Fruit fly (Drosophila melanogaster) whole organism, embryonic: ENCODE data around the gene CG31974.

ENCODE experiments used
- Awh ChIP-seq: fragments of 200-800 bp; sonication (Bioruptor generic); IDR thresholded peaks from 2 replicates; pipeline ENCODE4, ENCODE4 v1.3.6; 2022; ENCODE audit warnings: missing biosample characterization, missing genetic modification characterization
- CG10147 ChIP-seq: fragments of 200-800 bp; sonication (Bioruptor generic); optimal IDR thresholded peaks from 2 replicates; lab custom pipeline; 2019; ENCODE audit warnings: missing biosample characterization, mild to moderate bottlenecking, missing genetic modification characterization, moderate library complexity
- CG11695 ChIP-seq: fragments of 200-800 bp; sonication (Bioruptor generic); IDR thresholded peaks from 3 replicates; pipeline ENCODE4 v1.3.6; 2022; ENCODE audit warnings: missing biosample characterization, missing genetic modification characterization
- CG12071 ChIP-seq: fragments of 200-800 bp; sonication (Bioruptor generic); optimal IDR thresholded peaks from 3 replicates; lab custom pipeline; 2018; ENCODE audit warnings: missing biosample characterization, mild to moderate bottlenecking, missing genetic modification characterization
- CG12104 ChIP-seq: fragments of 200-800 bp; sonication (Bioruptor generic); optimal IDR thresholded peaks from 3 replicates; lab custom pipeline; 2016; ENCODE audit warnings: missing biosample characterization, missing genetic modification characterization
- CG12219 ChIP-seq: fragments of 200-800 bp; sonication (Bioruptor generic); optimal IDR thresholded peaks from 3 replicates; lab custom pipeline; 2018; ENCODE audit warnings: missing biosample characterization, mild to moderate bottlenecking, missing genetic modification characterization
- CG12659 ChIP-seq: fragments of 200-800 bp; sonication (Bioruptor generic); optimal IDR thresholded peaks from 3 replicates; lab custom pipeline; 2017; ENCODE audit warnings: mild to moderate bottlenecking, missing biosample characterization, missing genetic modification reagents, missing genetic modification characterization
- CG13123 ChIP-seq: fragments of 200-800 bp; sonication (Bioruptor generic); optimal IDR thresholded peaks from 2 replicates; lab custom pipeline; 2016; ENCODE audit warnings: missing biosample characterization, missing genetic modification characterization
- CG18619 ChIP-seq: fragments of 200-800 bp; sonication (Bioruptor generic); optimal IDR thresholded peaks from 3 replicates; lab custom pipeline; 2017; ENCODE audit warnings: missing biosample characterization, mild to moderate bottlenecking, missing genetic modification characterization
- CG2202 ChIP-seq: fragments of 200-800 bp; sonication (Bioruptor generic); optimal IDR thresholded peaks from 2 replicates; lab custom pipeline; 2018; ENCODE audit warnings: missing biosample characterization, mild to moderate bottlenecking, missing genetic modification characterization
- CG2875 ChIP-seq: fragments of 200-800 bp; sonication (Bioruptor generic); optimal IDR thresholded peaks from 2 replicates; lab custom pipeline; 2017; ENCODE audit warnings: missing biosample characterization, mild to moderate bottlenecking, missing genetic modification characterization, missing genetic modification reagents
- CG33213 ChIP-seq: fragments of 200-800 bp; sonication (Bioruptor generic); optimal IDR thresholded peaks from 3 replicates; lab custom pipeline; 2016; ENCODE audit warnings: missing biosample characterization, missing genetic modification characterization
- CG3407 ChIP-seq: fragments of 200-800 bp; sonication (Bioruptor generic); optimal IDR thresholded peaks from 2 replicates; lab custom pipeline; 2018; ENCODE audit warnings: missing biosample characterization, mild to moderate bottlenecking, missing genetic modification characterization
- CG34376 ChIP-seq: fragments of 200-800 bp; sonication (Bioruptor generic); optimal IDR thresholded peaks from 2 replicates; lab custom pipeline; 2018; ENCODE audit warnings: missing biosample characterization, mild to moderate bottlenecking, missing genetic modification characterization
- CG6813 ChIP-seq: fragments of 200-800 bp; sonication (Bioruptor generic); optimal IDR thresholded peaks from 2 replicates; lab custom pipeline; 2017; ENCODE audit warnings: missing biosample characterization, missing genetic modification characterization, mild to moderate bottlenecking, moderate library complexity, missing genetic modification reagents
- CG8478 ChIP-seq: fragments of >200 bp; optimal IDR thresholded peaks from 2 replicates; lab custom pipeline; 2018
- CoRest ChIP-seq: fragments of 200-800 bp; sonication (Bioruptor generic); optimal IDR thresholded peaks from 3 replicates; lab custom pipeline; 2018; ENCODE audit warnings: missing biosample characterization, mild to moderate bottlenecking, missing genetic modification characterization, moderate library complexity
- Kr ChIP-seq: fragments of 200-800 bp; sonication (Bioruptor generic); optimal IDR thresholded peaks from 2 replicates; lab custom pipeline; 2017; ENCODE audit warnings: missing biosample characterization, mild to moderate bottlenecking, missing genetic modification characterization
- MTF-1 ChIP-seq: fragments of 200-800 bp; sonication (Bioruptor generic); optimal IDR thresholded peaks from 2 replicates; lab custom pipeline; 2018; ENCODE audit warnings: missing biosample characterization, mild to moderate bottlenecking, missing genetic modification characterization, borderline replicate concordance
- Mad ChIP-seq: fragments of 200-800 bp; sonication (Bioruptor generic); optimal IDR thresholded peaks from 2 replicates; lab custom pipeline; 2016; ENCODE audit warnings: missing biosample characterization, missing genetic modification characterization
- Nf-YB ChIP-seq: fragments of 200-800 bp; sonication (Bioruptor generic); optimal IDR thresholded peaks from 3 replicates; lab custom pipeline; 2019; ENCODE audit warnings: missing biosample characterization, mild to moderate bottlenecking, missing genetic modification characterization, moderate library complexity
- Nf-YC ChIP-seq: fragments of 200-800 bp; optimal IDR thresholded peaks from 3 replicates; lab custom pipeline; 2019; ENCODE audit warnings: missing biosample characterization, mild to moderate bottlenecking, missing genetic modification characterization, moderate library complexity
- Side ChIP-seq: fragments of 200-800 bp; sonication (Bioruptor generic); optimal IDR thresholded peaks from 2 replicates; lab custom pipeline; 2016; ENCODE audit warnings: missing biosample characterization, missing genetic modification characterization
- Spps ChIP-seq: fragments of 200-800 bp; sonication (Bioruptor generic); optimal IDR thresholded peaks from 2 replicates; lab custom pipeline; 2018; ENCODE audit warnings: missing biosample characterization, mild to moderate bottlenecking, missing genetic modification characterization
- Taf1 ChIP-seq: fragments of 200-800 bp; sonication (Bioruptor generic); IDR thresholded peaks from 2 replicates; pipeline ENCODE4 v1.3.6; 2022; ENCODE audit warnings: missing biosample characterization, missing genetic modification characterization
- Xbp1 ChIP-seq: fragments of 200-800 bp; sonication (Bioruptor generic); optimal IDR thresholded peaks from 3 replicates; lab custom pipeline; 2016; ENCODE audit warnings: missing biosample characterization, mild to moderate bottlenecking, missing genetic modification characterization
- ato ChIP-seq: fragments of 200-800 bp; sonication (Bioruptor generic); IDR thresholded peaks from 2 replicates; pipeline ENCODE4 v1.3.6; 2022; ENCODE audit warnings: missing biosample characterization, missing genetic modification characterization; ENCODE audit not compliant: partially characterized antibody
- bowl ChIP-seq: fragments of 200-800 bp; sonication (Bioruptor generic); IDR thresholded peaks from 2 replicates; pipeline ENCODE4 v1.3.6; 2022; ENCODE audit warnings: missing biosample characterization, missing genetic modification characterization
- chm ChIP-seq: fragments of 200-800 bp; sonication (Bioruptor generic); IDR thresholded peaks from 2 replicates; pipeline ENCODE4 v1.3.6; 2022; ENCODE audit warnings: missing biosample characterization, missing genetic modification characterization
- crc ChIP-seq: fragments of 200-800 bp; sonication (Bioruptor generic); optimal IDR thresholded peaks from 2 replicates; lab custom pipeline; 2016; ENCODE audit warnings: missing biosample characterization, missing genetic modification characterization
- croc ChIP-seq: fragments of 200-800 bp; sonication (Bioruptor generic); conservative IDR thresholded peaks from 3 replicates; pipeline ENCODE4 v1.3.6; 2022; ENCODE audit warnings: missing biosample characterization, missing genetic modification characterization
- crp ChIP-seq, 2 experiments: fragments of 200-800 bp; sonication (Bioruptor generic); optimal IDR thresholded peaks; 2 replicates in 1 of 2; 3 replicates in 1 of 2; lab custom pipeline; 2017; ENCODE audit warnings: missing biosample characterization in 2 of 2, missing genetic modification characterization in 2 of 2, mild to moderate bottlenecking in 1 of 2, moderate library complexity in 1 of 2
- dan ChIP-seq: fragments of 200-800 bp; sonication (Bioruptor generic); IDR thresholded peaks from 2 replicates; pipeline ENCODE4 v1.3.6; 2022; ENCODE audit warnings: missing biosample characterization, missing genetic modification characterization
- esg ChIP-seq: fragments of 200-800 bp; sonication (Bioruptor generic); conservative IDR thresholded peaks from 2 replicates; pipeline ENCODE4 v1.3.6; 2022; ENCODE audit warnings: missing biosample characterization, missing genetic modification characterization
- ewg ChIP-seq: fragments of 200-800 bp; sonication (Bioruptor generic); optimal IDR thresholded peaks from 3 replicates; lab custom pipeline; 2017; ENCODE audit warnings: mild to moderate bottlenecking, missing biosample characterization, missing genetic modification reagents, missing genetic modification characterization
- exex ChIP-seq: fragments of 200-800 bp; sonication (Bioruptor generic); optimal IDR thresholded peaks from 4 replicates; lab custom pipeline; 2018; ENCODE audit warnings: missing biosample characterization, mild to moderate bottlenecking, missing genetic modification characterization, moderate library complexity
- fru ChIP-seq: fragments of >200 bp; optimal IDR thresholded peaks from 2 replicates; lab custom pipeline; 2017
- gcm2 ChIP-seq: fragments of 200-800 bp; sonication (Bioruptor generic); optimal IDR thresholded peaks from 2 replicates; lab custom pipeline; 2016; ENCODE audit warnings: missing biosample characterization, missing genetic modification characterization
- grau ChIP-seq: fragments of 200-800 bp; optimal IDR thresholded peaks from 3 replicates; lab custom pipeline; 2019; ENCODE audit warnings: missing biosample characterization, mild to moderate bottlenecking, missing genetic modification characterization, moderate library complexity
- hkb ChIP-seq, 2 experiments: fragments of 200-800 bp in 1 of 2; fragments of >200 bp in 1 of 2; sonication (Bioruptor generic) in 1 of 2; IDR thresholded peaks in 1 of 2; optimal IDR thresholded peaks in 1 of 2; 2 replicates each; pipeline versions ENCODE4 v1.3.6 to Lab custom; 2017 to 2022; ENCODE audit warnings: missing biosample characterization in 1 of 2, missing genetic modification characterization in 1 of 2
- insv ChIP-seq, 2 experiments: fragments of 200-800 bp; sonication (Bioruptor generic); optimal IDR thresholded peaks; 3 replicates each; lab custom pipeline; 2016 to 2018; ENCODE audit warnings: missing biosample characterization in 2 of 2, missing genetic modification characterization in 2 of 2
- jumu ChIP-seq: fragments of 200-800 bp; sonication (Bioruptor generic); optimal IDR thresholded peaks from 3 replicates; lab custom pipeline; 2016; ENCODE audit warnings: missing biosample characterization, missing genetic modification characterization
- pzg ChIP-seq: fragments of 200-800 bp; sonication (Bioruptor generic); optimal IDR thresholded peaks from 3 replicates; lab custom pipeline; 2018; ENCODE audit warnings: missing biosample characterization, mild to moderate bottlenecking, missing genetic modification characterization, moderate library complexity
- ro ChIP-seq: fragments of 200-800 bp; sonication (Bioruptor generic); IDR thresholded peaks from 2 replicates; pipeline ENCODE4 v1.3.6; 2022; ENCODE audit warnings: missing biosample characterization, missing genetic modification characterization
- salm ChIP-seq: fragments of 200-800 bp; sonication (Bioruptor generic); optimal IDR thresholded peaks from 2 replicates; lab custom pipeline; 2018; ENCODE audit warnings: missing biosample characterization, mild to moderate bottlenecking, missing genetic modification characterization
- sd ChIP-seq: fragments of 200-800 bp; sonication (Bioruptor generic); optimal IDR thresholded peaks from 3 replicates; lab custom pipeline; 2018; ENCODE audit warnings: missing biosample characterization, mild to moderate bottlenecking, missing genetic modification characterization, moderate library complexity
- wek ChIP-seq: fragments of 200-800 bp; sonication (Bioruptor generic); optimal IDR thresholded peaks from 3 replicates; lab custom pipeline; 2018; ENCODE audit warnings: missing biosample characterization, mild to moderate bottlenecking, missing genetic modification characterization, moderate library complexity
- zen2 ChIP-seq: fragments of 200-800 bp; sonication (Bioruptor generic); IDR thresholded peaks from 3 replicates; pipeline ENCODE4 v1.3.6; 2022; ENCODE audit warnings: missing biosample characterization, missing genetic modification characterization; ENCODE audit not compliant: partially characterized antibody

CG31974 gene

DNA sequence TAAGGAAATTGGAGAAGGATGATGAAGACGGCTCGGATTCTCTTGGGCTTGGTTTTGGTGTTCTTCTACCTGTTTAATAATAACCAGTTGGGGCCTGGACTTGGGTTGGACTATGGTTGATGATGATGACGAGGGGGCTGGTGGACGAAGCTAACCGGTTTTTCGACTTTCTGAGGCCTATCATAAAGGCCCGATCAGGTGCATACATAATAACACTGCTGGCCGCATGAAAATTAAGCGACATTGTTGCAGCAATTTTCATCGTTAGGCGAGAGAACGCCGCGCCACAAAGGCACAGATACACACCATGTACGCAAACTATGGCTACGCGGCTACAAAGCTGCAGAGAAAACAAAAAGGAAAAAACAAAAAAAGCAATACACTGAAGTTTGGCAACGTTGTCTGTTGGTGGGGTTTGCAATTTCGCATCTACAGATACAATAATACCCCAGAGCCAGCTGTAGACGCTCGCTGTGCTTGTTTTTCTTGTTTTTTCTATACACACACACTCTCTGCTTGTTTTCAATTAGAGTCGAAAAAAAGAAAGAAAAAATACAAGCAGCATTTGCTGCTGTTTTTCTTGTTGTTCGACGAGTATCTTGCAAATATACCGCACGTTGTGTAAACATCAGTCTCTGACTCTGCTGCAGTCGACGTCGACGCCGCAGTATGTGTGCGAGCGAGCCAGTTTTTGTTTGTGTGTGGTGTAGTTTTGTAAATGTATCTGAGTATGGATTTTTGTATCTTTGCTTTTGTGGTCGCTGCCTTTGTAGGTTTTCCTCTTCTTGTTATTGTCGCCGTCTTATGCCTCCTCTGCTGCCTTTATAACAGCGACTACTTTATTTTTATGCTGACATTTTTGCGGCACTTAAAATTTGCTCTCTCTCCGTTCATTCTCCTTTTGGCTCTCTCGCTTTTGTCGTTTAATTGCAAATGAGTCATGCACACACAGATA, 23.5 kb upstream of the CG31974 start (continued):
- peak; percentile 49 for TF ChIP-seq CG12104 (GFP tag; lab: Kevin White, UChicago)
- peak; percentile 97 for TF ChIP-seq CG34376 (GFP tag; lab: Kevin White, UChicago)
- no peak for TF ChIP-seq Awh (GFP tag; lab: Robert Waterston, UW)
- TF ChIP-seq chm (GFP tag; lab: Robert Waterston, UW), result no peak
- peak in 1 of 2 experiments; percentile 72 for TF ChIP-seq insv (GFP tag; optimal IDR thresholded peaks at IDR 0.05; lab: Kevin White, UChicago)
- TF ChIP-seq fru, result no peak
- peak; percentile 82 for TF ChIP-seq exex
- peak; percentile 68 for TF ChIP-seq gcm2
- TF ChIP-seq CoRest (tag; lab: Kevin White, UChicago), result peak; percentile 57
- TF ChIP-seq wek (GFP tag; lab: Kevin White, UChicago), result peak; percentile 67
- peak; percentile 36 for TF ChIP-seq Nf-YB (GFP tag; lab: Kevin White, UChicago)
- TF ChIP-seq Spps (tag; lab: Kevin White, UChicago), result peak; percentile 57
- peak; percentile 84 for TF ChIP-seq sd (tag; lab: Kevin White, UChicago)
- peak; percentile 87 for TF ChIP-seq Kr (GFP tag; lab: Kevin White, UChicago)
- peak; percentile 91 for TF ChIP-seq CG6813
- no peak for TF ChIP-seq Taf1 (GFP tag; lab: Robert Waterston, UW)
- TF ChIP-seq salm (tag; lab: Kevin White, UChicago), result peak; percentile 45
- peak; percentile 85 for TF ChIP-seq CG12659 (GFP tag; lab: Kevin White, UChicago)
- TF ChIP-seq CG12071, result peak; percentile 89
- peak; percentile 15 for TF ChIP-seq crc (GFP tag; lab: Kevin White, UChicago)
- no peak for TF ChIP-seq pzg (GFP tag; lab: Kevin White, UChicago)
- peak; percentile 56 for TF ChIP-seq jumu (GFP tag; lab: Kevin White, UChicago)
- peak; percentile 51 for TF ChIP-seq CG13123
- no peak for TF ChIP-seq ato (GFP tag; lab: Robert Waterston, UW)
- no peak for TF ChIP-seq CG11695 (GFP tag; lab: Robert Waterston, UW)
- peak; percentile 100 for TF ChIP-seq CG3407 (GFP tag; lab: Kevin White, UChicago)
- TF ChIP-seq ro (GFP tag; lab: Robert Waterston, UW), result no peak
- TF ChIP-seq Side (GFP tag; lab: Kevin White, UChicago), result peak; percentile 87
- no peak for TF ChIP-seq hkb (optimal IDR thresholded peaks at IDR 0.05; lab: Kevin White, UChicago)
- no peak for TF ChIP-seq hkb (GFP tag; IDR thresholded peaks at IDR 0.05; lab: Robert Waterston, UW)
- no peak for TF ChIP-seq dan (GFP tag; lab: Robert Waterston, UW)
- peak; percentile 22 for TF ChIP-seq Mad (GFP tag; lab: Kevin White, UChicago)
- peak; percentile 57 for TF ChIP-seq CG2202 (tag; lab: Kevin White, UChicago)
- peak; percentile 82 for TF ChIP-seq CG10147 (GFP tag; lab: Kevin White, UChicago)
- TF ChIP-seq croc (GFP tag; lab: Robert Waterston, UW), result peak; percentile 25; the same call in 1 of the 3 replicates
- no peak for TF ChIP-seq bowl (GFP tag; lab: Robert Waterston, UW)
- TF ChIP-seq zen2 (GFP tag; lab: Robert Waterston, UW), result no peak
- TF ChIP-seq Nf-YC, result peak; percentile 68
- TF ChIP-seq crp (GFP tag; optimal IDR thresholded peaks at IDR 0.05; lab: Kevin White, UChicago), result peak in 1 of 2 experiments; percentile 47
- peak; percentile 64 for TF ChIP-seq CG2875 (GFP tag; lab: Kevin White, UChicago)
- peak; percentile 12 for TF ChIP-seq ewg (GFP tag; lab: Kevin White, UChicago)
- peak; percentile 71 for TF ChIP-seq CG33213
- peak; percentile 55 for TF ChIP-seq grau (tag; lab: Kevin White, UChicago)
- TF ChIP-seq MTF-1 (GFP tag; lab: Kevin White, UChicago), result peak; percentile 85
- TF ChIP-seq esg (GFP tag; lab: Robert Waterston, UW), result no peak
- no peak for TF ChIP-seq Xbp1 (GFP tag; lab: Kevin White, UChicago)
- peak; percentile 81 for TF ChIP-seq CG18619 (GFP tag; lab: Kevin White, UChicago)
- TF ChIP-seq CG8478 (lab: Kevin White, UChicago), result no peak
- TF ChIP-seq CG12219 (GFP tag; lab: Kevin White, UChicago), result peak; percentile 72
